Fruit fly (Drosophila melanogaster): Measurements from ENCODE around the gene CG43844.
A peak's percentile ranks its signal among the peaks of the same experiment; 100 is the strongest.

CG43844 gene

dm6 chr3R:21877636-21878035 is 11.7 kb upstream of the CG43844 start, which contains the start of gene P5CDh2:
P5CDh2 (plus strand) TSS chr3R:21877936.
- TF ChIP-seq CG4496 (GFP tag; IDR thresholded peaks at IDR 0.05) (no peak), Snoo (tag; optimal IDR thresholded peaks at IDR 0.05) (no peak)

dm6 chr3R:21878473-21878872 is 10.9 kb upstream of the CG43844 start, which contains the start of gene CG34148:
CG34148 (minus strand) TSS chr3R:21878686.
- TF ChIP-seq CG10348 (GFP tag; IDR thresholded peaks at IDR 0.05) (no peak), CG17806 (tag; optimal IDR thresholded peaks at IDR 0.05) (no peak), EcR (GFP tag; optimal IDR thresholded peaks at IDR 0.05) (no peak), CG8159 (tag; optimal IDR thresholded peaks at IDR 0.05) (no peak), Ets98B (GFP tag; IDR thresholded peaks at IDR 0.05) (no peak), CG14655 (GFP tag; optimal IDR thresholded peaks at IDR 0.05) (no peak), CG4496 (GFP tag; IDR thresholded peaks at IDR 0.05) (no peak)

dm6 chr3R:21880510-21880909 is 8.8 kb upstream of the CG43844 start, which contains the start of gene CG31465:
CG31465 (plus strand) TSS chr3R:21880810.
- TF ChIP-seq CG8301 (tag; optimal IDR thresholded peaks at IDR 0.05) (no peak), rn (GFP tag; IDR thresholded peaks at IDR 0.05) (no peak), CG10348 (GFP tag; IDR thresholded peaks at IDR 0.05) (no peak), CG9948 (tag; optimal IDR thresholded peaks at IDR 0.05) (no peak), CG14655 (GFP tag; optimal IDR thresholded peaks at IDR 0.05) (no peak), CG4496 (GFP tag; IDR thresholded peaks at IDR 0.05) (no peak), CG34367 (tag; optimal IDR thresholded peaks at IDR 0.05) (no peak), CG13204 (GFP tag; optimal IDR thresholded peaks at IDR 0.05) (no peak), CG15710 (tag; optimal IDR thresholded peaks at IDR 0.05) (no peak), Snoo (tag; optimal IDR thresholded peaks at IDR 0.05) (no peak), CG17806 (tag; optimal IDR thresholded peaks at IDR 0.05) (no peak), Pif1A (GFP tag; optimal IDR thresholded peaks at IDR 0.05) (no peak), EcR (GFP tag; optimal IDR thresholded peaks at IDR 0.05) (no peak), Pif1B (GFP tag; optimal IDR thresholded peaks at IDR 0.05) (no peak), CG12605 (GFP tag; IDR thresholded peaks at IDR 0.05) (no peak), CG32121 (GFP tag; IDR thresholded peaks at IDR 0.05) (no peak), fd96Ca (GFP tag; IDR thresholded peaks at IDR 0.05) (no peak)

- no peak for TF ChIP-seq CG9948 (tag; optimal IDR thresholded peaks at IDR 0.05)
- no peak for TF ChIP-seq fd96Ca (GFP tag; IDR thresholded peaks at IDR 0.05)
- TF ChIP-seq EcR (GFP tag; optimal IDR thresholded peaks at IDR 0.05), result no peak
- TF ChIP-seq rn (GFP tag; IDR thresholded peaks at IDR 0.05), result no peak
- TF ChIP-seq CG32121 (GFP tag; IDR thresholded peaks at IDR 0.05), result no peak
- TF ChIP-seq CG17806 (tag; optimal IDR thresholded peaks at IDR 0.05), result no peak
- no peak for TF ChIP-seq CG8159 (tag; optimal IDR thresholded peaks at IDR 0.05)
- TF ChIP-seq CG10348 (GFP tag; IDR thresholded peaks at IDR 0.05), result no peak
- no peak for TF ChIP-seq CG12605 (GFP tag; IDR thresholded peaks at IDR 0.05)
- no peak for TF ChIP-seq gl (tag; optimal IDR thresholded peaks at IDR 0.05)
- no peak for TF ChIP-seq CG13204 (GFP tag; optimal IDR thresholded peaks at IDR 0.05)
- no peak for TF ChIP-seq CG4496 (GFP tag; IDR thresholded peaks at IDR 0.05)
- no peak for TF ChIP-seq CG8301 (tag; optimal IDR thresholded peaks at IDR 0.05)
- TF ChIP-seq D1 (tag; optimal IDR thresholded peaks at IDR 0.05), result no peak
- TF ChIP-seq Pif1B (GFP tag; optimal IDR thresholded peaks at IDR 0.05), result no peak
Measured at dm6 chr3R:21884354-21884753, 5.0 kb upstream of the CG43844 start, which contains the start of gene fit. fit (minus strand) TSS chr3R:21884454.

dm6 chr3R:21885450-21885849 is 3.9 kb upstream of the CG43844 start, which contains the start of gene CG17819:
CG17819 (minus strand) TSS chr3R:21885550.
- TF ChIP-seq rn (GFP tag; IDR thresholded peaks at IDR 0.05) (no peak), Pif1A (GFP tag; optimal IDR thresholded peaks at IDR 0.05) (no peak), Ets98B (GFP tag; IDR thresholded peaks at IDR 0.05) (no peak), CG8159 (tag; optimal IDR thresholded peaks at IDR 0.05) (no peak), Pif1B (GFP tag; optimal IDR thresholded peaks at IDR 0.05) (no peak), CG14655 (GFP tag; optimal IDR thresholded peaks at IDR 0.05) (no peak), EcR (GFP tag; optimal IDR thresholded peaks at IDR 0.05) (no peak), CG9948 (tag; optimal IDR thresholded peaks at IDR 0.05) (no peak), CG32121 (GFP tag; IDR thresholded peaks at IDR 0.05) (no peak), CG10348 (GFP tag; IDR thresholded peaks at IDR 0.05) (no peak), CG8301 (tag; optimal IDR thresholded peaks at IDR 0.05) (no peak), CG15710 (tag; optimal IDR thresholded peaks at IDR 0.05) (no peak), CG17806 (tag; optimal IDR thresholded peaks at IDR 0.05) (no peak), D1 (tag; optimal IDR thresholded peaks at IDR 0.05) (no peak)

- no peak for TF ChIP-seq CG10348 (GFP tag; IDR thresholded peaks at IDR 0.05)
- TF ChIP-seq CG8159 (tag; optimal IDR thresholded peaks at IDR 0.05), result no peak
- TF ChIP-seq CG13204 (GFP tag; optimal IDR thresholded peaks at IDR 0.05), result peak; percentile 72
- 0 out of 3 replicates have a peak, but pooled peaks have one; percentile 30 for TF ChIP-seq CG4496 (GFP tag; IDR thresholded peaks at IDR 0.05)
Measured at dm6 chr3R:21886861-21887587, 2.3 kb upstream of the CG43844 start, which contains the start of the genes CG6678 and dnd. CG6678 (plus strand) TSS chr3R:21887029. dnd (minus strand) TSS chr3R:21887355.
